Fruit fly (Drosophila melanogaster) whole organism, adult: Measurements from ENCODE around the gene CG8159.

Experiments
- CG11617 ChIP-seq: fragments of 200-800 bp; sonication (Bioruptor generic); optimal IDR thresholded peaks from 2 replicates; lab custom pipeline; 2017; ENCODE audit warnings: mild to moderate bottlenecking, missing biosample characterization, missing genetic modification reagents, missing genetic modification characterization
- CG12768 ChIP-seq: fragments of 200-800 bp; sonication (Bioruptor generic); optimal IDR thresholded peaks from 2 replicates; lab custom pipeline; 2017; ENCODE audit warnings: missing biosample characterization, missing genetic modification characterization, mild to moderate bottlenecking, moderate library complexity, missing genetic modification reagents
- CG14711 ChIP-seq: fragments of 200-800 bp; sonication (Bioruptor generic); optimal IDR thresholded peaks from 2 replicates; lab custom pipeline; 2018; ENCODE audit warnings: missing biosample characterization, mild to moderate bottlenecking, missing genetic modification characterization, moderate library complexity
- CG1620 ChIP-seq: fragments of 200-800 bp; sonication (Bioruptor generic); optimal IDR thresholded peaks from 2 replicates; lab custom pipeline; 2016; ENCODE audit warnings: missing biosample characterization, missing genetic modification characterization
- CG33017 ChIP-seq: fragments of 200-800 bp; sonication (Bioruptor generic); optimal IDR thresholded peaks from 2 replicates; lab custom pipeline; 2018; ENCODE audit warnings: missing biosample characterization, mild to moderate bottlenecking, missing genetic modification characterization, moderate library complexity
- CG5204 ChIP-seq: fragments of 200-800 bp; sonication (Bioruptor generic); optimal IDR thresholded peaks from 2 replicates; lab custom pipeline; 2016; ENCODE audit warnings: missing biosample characterization, missing genetic modification characterization
- CG7045 ChIP-seq: fragments of 200-800 bp; sonication (Bioruptor generic); optimal IDR thresholded peaks from 2 replicates; lab custom pipeline; 2017; ENCODE audit warnings: missing biosample characterization, mild to moderate bottlenecking, missing genetic modification characterization
- CG7101 ChIP-seq: fragments of 200-800 bp; sonication (Bioruptor generic); optimal IDR thresholded peaks from 2 replicates; lab custom pipeline; 2018; ENCODE audit warnings: missing biosample characterization, mild to moderate bottlenecking, missing genetic modification characterization, moderate library complexity
- Clk ChIP-seq: fragments of 200-800 bp; sonication (Bioruptor generic); optimal IDR thresholded peaks from 2 replicates; lab custom pipeline; 2017; ENCODE audit warnings: missing biosample characterization, missing genetic modification characterization
- Crg-1 ChIP-seq: fragments of 200-800 bp; sonication (Bioruptor generic); optimal IDR thresholded peaks from 2 replicates; lab custom pipeline; 2016; ENCODE audit warnings: missing biosample characterization, missing genetic modification characterization
- Hr96 ChIP-seq: fragments of 200-800 bp; sonication (Bioruptor generic); optimal IDR thresholded peaks from 2 replicates; lab custom pipeline; 2016; ENCODE audit warnings: missing biosample characterization, missing genetic modification characterization
- Mnt ChIP-seq: fragments of 200-800 bp; sonication (Bioruptor generic); optimal IDR thresholded peaks from 2 replicates; lab custom pipeline; 2016; ENCODE audit warnings: missing biosample characterization, mild to moderate bottlenecking, missing genetic modification characterization
- bab1 ChIP-seq: fragments of 200-800 bp; sonication (Bioruptor generic); optimal IDR thresholded peaks from 3 replicates; lab custom pipeline; 2019; ENCODE audit warnings: missing biosample characterization, mild to moderate bottlenecking, missing genetic modification characterization, moderate library complexity
- cic ChIP-seq: fragments of 200-800 bp; sonication (Bioruptor generic); optimal IDR thresholded peaks from 2 replicates; lab custom pipeline; 2017; ENCODE audit warnings: missing biosample characterization, mild to moderate bottlenecking, missing genetic modification characterization, moderate library complexity
- kay ChIP-seq: fragments of 200-800 bp; sonication (Bioruptor generic); peaks from one replicate; lab custom pipeline; 2016; ENCODE audit warnings: missing biosample characterization, missing genetic modification characterization, borderline replicate concordance
- ovo ChIP-seq: fragments of 200-800 bp; sonication (Bioruptor generic); optimal IDR thresholded peaks from 2 replicates; lab custom pipeline; 2016; ENCODE audit warnings: missing biosample characterization, missing genetic modification characterization
- pad ChIP-seq: fragments of 200-800 bp; sonication (Bioruptor generic); optimal IDR thresholded peaks from 3 replicates; lab custom pipeline; 2017; ENCODE audit warnings: missing biosample characterization, missing genetic modification characterization, mild to moderate bottlenecking, moderate library complexity, missing genetic modification reagents
- tj ChIP-seq: fragments of 200-800 bp; sonication (Bioruptor generic); optimal IDR thresholded peaks from 3 replicates; lab custom pipeline; 2017; ENCODE audit warnings: missing biosample characterization, mild to moderate bottlenecking, missing genetic modification characterization, moderate library complexity
- toe ChIP-seq: fragments of 200-800 bp; sonication (Bioruptor generic); optimal IDR thresholded peaks from 2 replicates; lab custom pipeline; 2016; ENCODE audit warnings: missing biosample characterization, missing genetic modification characterization

The CG8159 gene

dm6 chr3R:8694110-8694826 lies 32.4 kb upstream of the CG8159 start:
- TF ChIP-seq toe (GFP tag; lab: Kevin White, UChicago) (peak; percentile 68), CG12768 (GFP tag; lab: Kevin White, UChicago) (peak; percentile 74), tj (no peak), CG33017 (tag; lab: Kevin White, UChicago) (peak; percentile 86), CG14711 (tag; lab: Kevin White, UChicago) (no peak), CG7045 (GFP tag; lab: Kevin White, UChicago) (peak; percentile 89), CG5204 (GFP tag; lab: Kevin White, UChicago) (peak; percentile 66), Hr96 (GFP tag; lab: Kevin White, UChicago) (peak; percentile 54)

dm6 chr3R:8697772-8698259 lies 28.8 kb upstream of the CG8159 start, which contains the start of gene hb:
hb (minus strand) TSS chr3R:8697822.
- peak; percentile 98 for TF ChIP-seq pad (GFP tag; lab: Kevin White, UChicago)
- TF ChIP-seq ovo (GFP tag; lab: Kevin White, UChicago) = peak; percentile 4
- no peak for TF ChIP-seq Hr96 (GFP tag; lab: Kevin White, UChicago)
- TF ChIP-seq CG1620 = no peak

- TF ChIP-seq CG7101 (tag; lab: Kevin White, UChicago) (no peak), Hr96 (GFP tag; lab: Kevin White, UChicago) (no peak)
These were observed 27.4 kb upstream of the CG8159 start for dm6 chr3R:8699230-8699629.

dm6 chr3R:8700660-8701059 lies 26.0 kb upstream of the CG8159 start:
- TF ChIP-seq CG14711 (tag; lab: Kevin White, UChicago) = no peak
- no peak for TF ChIP-seq Crg-1 (GFP tag; lab: Kevin White, UChicago)
- TF ChIP-seq kay (GFP tag; lab: Kevin White, UChicago) = no peak
- TF ChIP-seq CG12768 (GFP tag; lab: Kevin White, UChicago) = no peak
- TF ChIP-seq CG7045 (GFP tag; lab: Kevin White, UChicago) = no peak
- no peak for TF ChIP-seq pad (GFP tag; lab: Kevin White, UChicago)
- TF ChIP-seq cic = no peak
- TF ChIP-seq bab1 (GFP tag; lab: Kevin White, UChicago) = no peak
- TF ChIP-seq CG11617 (GFP tag; lab: Kevin White, UChicago) = no peak
- TF ChIP-seq CG7101 (tag; lab: Kevin White, UChicago) = no peak
- TF ChIP-seq Clk = no peak
- no peak for TF ChIP-seq Mnt (GFP tag; lab: Kevin White, UChicago)
- TF ChIP-seq CG33017 (tag; lab: Kevin White, UChicago) = no peak
- no peak for TF ChIP-seq tj
- TF ChIP-seq toe (GFP tag; lab: Kevin White, UChicago) = no peak
- no peak for TF ChIP-seq CG5204 (GFP tag; lab: Kevin White, UChicago)

- no peak for TF ChIP-seq Crg-1 (GFP tag; lab: Kevin White, UChicago)
- no peak for TF ChIP-seq CG11617 (GFP tag; lab: Kevin White, UChicago)
- TF ChIP-seq Hr96 (GFP tag; lab: Kevin White, UChicago) = no peak
- no peak for TF ChIP-seq CG12768 (GFP tag; lab: Kevin White, UChicago)
These were observed 25.5 kb upstream of the CG8159 start for dm6 chr3R:8701197-8701596.

- TF ChIP-seq CG7045 (GFP tag; lab: Kevin White, UChicago) (no peak), pad (GFP tag; lab: Kevin White, UChicago) (no peak)
These were observed 22.0 kb upstream of the CG8159 start for dm6 chr3R:8704669-8705068.

- TF ChIP-seq CG5204 (GFP tag; lab: Kevin White, UChicago) (no peak), pad (GFP tag; lab: Kevin White, UChicago) (no peak), Hr96 (GFP tag; lab: Kevin White, UChicago) (no peak), CG33017 (tag; lab: Kevin White, UChicago) (no peak), Clk (no peak), CG7101 (tag; lab: Kevin White, UChicago) (no peak), cic (no peak), CG1620 (no peak), CG11617 (GFP tag; lab: Kevin White, UChicago) (no peak)
These were observed 21.1 kb upstream of the CG8159 start for dm6 chr3R:8705323-8706097.
